Fruit fly (Drosophila melanogaster): ENCODE data around the gene Fuca.
A peak's percentile ranks its signal among the peaks of the same experiment; 100 is the strongest.

Gene Fuca

dm6 chr3L:11560885-11561284 lies 38.4 kb upstream of the Fuca start (continued):
- TF ChIP-seq cg (GFP tag; optimal IDR thresholded peaks at IDR 0.05) = peak; percentile 40
- no peak for TF ChIP-seq lov (optimal IDR thresholded peaks at IDR 0.05)
- TF ChIP-seq lov (GFP tag; IDR thresholded peaks at IDR 0.05) = 0 out of 3 replicates have a peak, but pooled peaks have one; percentile 18
- no peak for TF ChIP-seq CG3065 (GFP tag; optimal IDR thresholded peaks at IDR 0.05)
- TF ChIP-seq kni (GFP tag; optimal IDR thresholded peaks at IDR 0.05) = no peak

- TF ChIP-seq fd3F (GFP tag; optimal IDR thresholded peaks at IDR 0.05) (no peak), CG10321 (GFP tag; IDR thresholded peaks at IDR 0.05) (0 out of 2 replicates have a peak, but pooled peaks have one; percentile 15), CG1832 (GFP tag; optimal IDR thresholded peaks at IDR 0.05) (peak; percentile 77), Bteb2 (GFP tag; optimal IDR thresholded peaks at IDR 0.05) (no peak), vvl (GFP tag; IDR thresholded peaks at IDR 0.05) (no peak), CG16813 (GFP tag; IDR thresholded peaks at IDR 0.05; ENCODE audit: partially characterized antibody) (no peak), CG15073 (GFP tag; optimal IDR thresholded peaks at IDR 0.05) (no peak), D (optimal IDR thresholded peaks at IDR 0.05) (no peak), D (GFP tag; optimal IDR thresholded peaks at IDR 0.05) (no peak), CG33213 (GFP tag; optimal IDR thresholded peaks at IDR 0.05) (no peak), Atf-2 (GFP tag; optimal IDR thresholded peaks at IDR 0.05) (no peak), disco-r (GFP tag; optimal IDR thresholded peaks at IDR 0.05) (no peak), D19B (GFP tag; optimal IDR thresholded peaks at IDR 0.05) (no peak), Meics (GFP tag; optimal IDR thresholded peaks at IDR 0.05) (no peak), Deaf1 (tag; optimal IDR thresholded peaks at IDR 0.05) (peak; percentile 25), CG2712 (tag; optimal IDR thresholded peaks at IDR 0.05) (no peak), luna (GFP tag; optimal IDR thresholded peaks at IDR 0.05) (no peak), CG10267 (tag; optimal IDR thresholded peaks at IDR 0.05) (no peak), pb (GFP tag; optimal IDR thresholded peaks at IDR 0.05) (no peak), lov (optimal IDR thresholded peaks at IDR 0.05) (no peak), lov (GFP tag; IDR thresholded peaks at IDR 0.05) (0 out of 3 replicates have a peak, but pooled peaks have one; percentile 27), Max (GFP tag; optimal IDR thresholded peaks at IDR 0.05) (no peak), CG2889 (GFP tag; IDR thresholded peaks at IDR 0.05) (no peak), gsb (GFP tag; IDR thresholded peaks at IDR 0.05) (no peak), Gug (GFP tag; IDR thresholded peaks at IDR 0.05) (no peak), tap (tag; optimal IDR thresholded peaks at IDR 0.05) (no peak), Hr78 (GFP tag; optimal IDR thresholded peaks at IDR 0.05) (peak in 1 of 2 experiments; percentile 37), Tbp (GFP tag; optimal IDR thresholded peaks at IDR 0.05) (no peak), inv (GFP tag; IDR thresholded peaks at IDR 0.05; ENCODE audit: partially characterized antibody) (no peak), bigmax (GFP tag; optimal IDR thresholded peaks at IDR 0.05) (no peak), bowl (GFP tag; IDR thresholded peaks at IDR 0.05) (no peak), CG34422 (GFP tag; IDR thresholded peaks at IDR 0.05) (no peak), sna (GFP tag; IDR thresholded peaks at IDR 0.05; ENCODE audit: partially characterized antibody) (no peak), zen2 (GFP tag; IDR thresholded peaks at IDR 0.05; ENCODE audit: partially characterized antibody) (no peak), onecut (GFP tag; IDR thresholded peaks at IDR 0.05) (0 out of 2 replicates have a peak, but pooled peaks have one; percentile 11), CG4328 (GFP tag; optimal IDR thresholded peaks at IDR 0.05) (no peak), dimm (GFP tag; IDR thresholded peaks at IDR 0.05) (no peak), CG14667 (GFP tag; IDR thresholded peaks at IDR 0.05) (no peak), dpn (GFP tag; optimal IDR thresholded peaks at IDR 0.05) (no peak), CG8478 (optimal IDR thresholded peaks at IDR 0.05) (no peak), Ssrp (tag; optimal IDR thresholded peaks at IDR 0.05) (no peak), CG16863 (GFP tag; optimal IDR thresholded peaks at IDR 0.05) (no peak), CG14441 (GFP tag; IDR thresholded peaks at IDR 0.05) (no peak), lbe (GFP tag; optimal IDR thresholded peaks at IDR 0.05) (no peak), Oli (tag; optimal IDR thresholded peaks at IDR 0.05) (no peak), gt (GFP tag; IDR thresholded peaks at IDR 0.05) (no peak), pzg (GFP tag; optimal IDR thresholded peaks at IDR 0.05) (no peak)
Observed at dm6 chr3L:11557209-11557608, 34.7 kb upstream of the Fuca start.
